1 fruit fly cellular context compared by ENCODE assay signal in the genomic region with DNA sequence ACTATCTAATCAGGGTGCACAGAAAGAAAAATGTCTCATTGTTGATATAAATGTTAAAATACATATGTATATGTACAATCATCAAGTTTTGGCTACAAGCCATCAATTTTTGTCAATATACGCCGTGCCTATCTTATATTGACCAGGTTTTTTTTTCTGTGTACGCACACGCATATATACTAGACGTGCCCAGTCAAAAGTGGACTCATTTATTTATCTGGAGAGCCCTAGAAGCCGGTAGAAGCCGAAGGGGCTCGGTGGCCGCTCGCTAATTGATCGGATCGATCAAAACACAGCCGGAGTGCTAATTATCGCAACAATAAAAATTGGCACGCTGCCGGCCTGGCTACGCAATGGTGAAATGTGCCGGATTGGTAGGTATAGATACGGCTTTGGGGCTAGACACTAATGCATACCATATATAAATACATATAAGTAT.
A peak's percentile ranks its signal among the peaks of the same experiment; 100 is the strongest.
TF ChIP-seq lines count a peak whose summit lies in the region.

No protein-coding gene starts in this region.

TF ChIP-seq in whole organism, embryonic, 481 proteins besides CTCF, POLR2A, EP300 and RAD21 (continued from another document and continues in another):
- TF ChIP-seq H15 (GFP tag; IDR thresholded peaks at IDR 0.05; lab: Robert Waterston, UW), result 0 out of 3 replicates have a peak, but pooled peaks have one; percentile 44
- no peak for TF ChIP-seq CG17186 (GFP tag; optimal IDR thresholded peaks at IDR 0.05; lab: Kevin White, UChicago)
- TF ChIP-seq lmd (GFP tag; IDR thresholded peaks at IDR 0.05; lab: Robert Waterston, UW), result peak; percentile 71; the same call in 1 of the 2 replicates
- TF ChIP-seq twi (tag; optimal IDR thresholded peaks at IDR 0.05; lab: Kevin White, UChicago), result no peak
- peak; percentile 67 for TF ChIP-seq CG12071 (GFP tag; optimal IDR thresholded peaks at IDR 0.05; lab: Kevin White, UChicago)
- TF ChIP-seq bbx (GFP tag; IDR thresholded peaks at IDR 0.05; lab: Robert Waterston, UW; ENCODE audit: partially characterized antibody), result no peak
- TF ChIP-seq CG4282 (GFP tag; optimal IDR thresholded peaks at IDR 0.05; lab: Kevin White, UChicago), result no peak
- TF ChIP-seq sob (GFP tag; IDR thresholded peaks at IDR 0.05; lab: Robert Waterston, UW), result peak; percentile 87
- TF ChIP-seq Trl (optimal IDR thresholded peaks at IDR 0.05; lab: Kevin White, UChicago), result no peak
- TF ChIP-seq Trl (GFP tag; optimal IDR thresholded peaks at IDR 0.05; lab: Kevin White, UChicago), result peak; percentile 46
- peak; percentile 42 for TF ChIP-seq CG9609 (GFP tag; optimal IDR thresholded peaks at IDR 0.05; lab: Kevin White, UChicago)
- peak; percentile 69 for TF ChIP-seq mam (GFP tag; optimal IDR thresholded peaks at IDR 0.05; lab: Kevin White, UChicago)
- TF ChIP-seq Hr3 (GFP tag; optimal IDR thresholded peaks at IDR 0.05; lab: Kevin White, UChicago), result peak; percentile 41
- TF ChIP-seq lilli (GFP tag; optimal IDR thresholded peaks at IDR 0.05; lab: Kevin White, UChicago), result peak; percentile 85
- TF ChIP-seq ash1 (GFP tag; optimal IDR thresholded peaks at IDR 0.05; lab: Kevin White, UChicago), result peak; percentile 42
- no peak for TF ChIP-seq pita (GFP tag; optimal IDR thresholded peaks at IDR 0.05; lab: Kevin White, UChicago)
- TF ChIP-seq NC2α (GFP tag; optimal IDR thresholded peaks at IDR 0.05; lab: Kevin White, UChicago), result no peak
- peak; percentile 55; the same call in 1 of the 2 replicates for TF ChIP-seq CG17612 (GFP tag; IDR thresholded peaks at IDR 0.05; lab: Robert Waterston, UW)
- TF ChIP-seq croc (GFP tag; conservative IDR thresholded peaks at IDR 0.05; lab: Robert Waterston, UW), result no peak; the same call in 2 of the 3 replicates
- TF ChIP-seq Blimp-1 (GFP tag; optimal IDR thresholded peaks at IDR 0.05; lab: Kevin White, UChicago), result peak; percentile 48
- TF ChIP-seq Lhr (GFP tag; optimal IDR thresholded peaks at IDR 0.05; lab: Kevin White, UChicago), result no peak
- peak; percentile 57 for TF ChIP-seq CG8924 (tag; optimal IDR thresholded peaks at IDR 0.05; lab: Kevin White, UChicago)
- TF ChIP-seq unc-4 (GFP tag; IDR thresholded peaks at IDR 0.05; lab: Robert Waterston, UW; ENCODE audit: partially characterized antibody), result no peak
- no peak for TF ChIP-seq hth (optimal IDR thresholded peaks at IDR 0.05; lab: Kevin White, UChicago)
- TF ChIP-seq wdn (GFP tag; IDR thresholded peaks at IDR 0.05; lab: Robert Waterston, UW), result peak; percentile 69
- TF ChIP-seq Scr (GFP tag; IDR thresholded peaks at IDR 0.05; lab: Robert Waterston, UW; ENCODE audit: partially characterized antibody), result no peak
- TF ChIP-seq CG32532 (GFP tag; IDR thresholded peaks at IDR 0.05; lab: Robert Waterston, UW), result peak; percentile 89
- TF ChIP-seq fru (optimal IDR thresholded peaks at IDR 0.05; lab: Kevin White, UChicago), result no peak
- TF ChIP-seq Mrtf (GFP tag; IDR thresholded peaks at IDR 0.05; lab: Robert Waterston, UW), result peak; percentile 61; the same call in 1 of the 3 replicates
- TF ChIP-seq CG18011 (GFP tag; optimal IDR thresholded peaks at IDR 0.05; lab: Kevin White, UChicago), result peak; percentile 48
- TF ChIP-seq onecut (GFP tag; IDR thresholded peaks at IDR 0.05; lab: Robert Waterston, UW), result peak; percentile 55; the same call in 1 of the 2 replicates
- no peak for TF ChIP-seq Dfd (GFP tag; optimal IDR thresholded peaks at IDR 0.05; lab: Kevin White, UChicago)
- no peak for TF ChIP-seq Stat92E (GFP tag; optimal IDR thresholded peaks at IDR 0.05; lab: Kevin White, UChicago)
- TF ChIP-seq mirr (GFP tag; optimal IDR thresholded peaks at IDR 0.05; lab: Kevin White, UChicago), result peak; percentile 77
- peak; percentile 68; the same call in 2 of the 3 replicates for TF ChIP-seq CG11695 (GFP tag; IDR thresholded peaks at IDR 0.05; lab: Robert Waterston, UW)
- peak; percentile 75 for TF ChIP-seq Oli (tag; optimal IDR thresholded peaks at IDR 0.05; lab: Kevin White, UChicago)
- peak; percentile 69 for TF ChIP-seq B-H1 (GFP tag; IDR thresholded peaks at IDR 0.05; lab: Robert Waterston, UW)
- TF ChIP-seq CG12236 (GFP tag; optimal IDR thresholded peaks at IDR 0.05; lab: Kevin White, UChicago), result no peak
- no peak for TF ChIP-seq HLH4C (GFP tag; IDR thresholded peaks at IDR 0.05; lab: Robert Waterston, UW; ENCODE audit: partially characterized antibody)
- no peak for TF ChIP-seq CG1647 (GFP tag; optimal IDR thresholded peaks at IDR 0.05; lab: Kevin White, UChicago)
- TF ChIP-seq YL-1 (GFP tag; optimal IDR thresholded peaks at IDR 0.05; lab: Kevin White, UChicago), result no peak
- TF ChIP-seq gcm2 (GFP tag; optimal IDR thresholded peaks at IDR 0.05; lab: Kevin White, UChicago), result peak; percentile 45
- TF ChIP-seq nau (GFP tag; optimal IDR thresholded peaks at IDR 0.05; lab: Kevin White, UChicago), result no peak
- TF ChIP-seq CG2889 (GFP tag; IDR thresholded peaks at IDR 0.05; lab: Robert Waterston, UW), result peak; percentile 59; the same call in 1 of the 3 replicates
- TF ChIP-seq CG10462 (GFP tag; optimal IDR thresholded peaks at IDR 0.05; lab: Kevin White, UChicago), result no peak
- peak; percentile 67; the same call in 2 of the 3 replicates for TF ChIP-seq CG6175 (GFP tag; IDR thresholded peaks at IDR 0.05; lab: Robert Waterston, UW)
- TF ChIP-seq CG8359 (GFP tag; optimal IDR thresholded peaks at IDR 0.05; lab: Kevin White, UChicago; ENCODE audit: borderline replicate concordance), result no peak
- peak; percentile 78 for TF ChIP-seq CG3281 (GFP tag; optimal IDR thresholded peaks at IDR 0.05; lab: Kevin White, UChicago)
- peak; percentile 9 for TF ChIP-seq slou (GFP tag; optimal IDR thresholded peaks at IDR 0.05; lab: Kevin White, UChicago)
- TF ChIP-seq MESR4 (GFP tag; optimal IDR thresholded peaks at IDR 0.05; lab: Kevin White, UChicago), result no peak
- TF ChIP-seq wek (GFP tag; optimal IDR thresholded peaks at IDR 0.05; lab: Kevin White, UChicago), result no peak
- TF ChIP-seq Hr51 (GFP tag; optimal IDR thresholded peaks at IDR 0.05; lab: Kevin White, UChicago), result peak; percentile 46 to 72
- TF ChIP-seq CG18599 (GFP tag; optimal IDR thresholded peaks at IDR 0.05; lab: Kevin White, UChicago), result peak; percentile 91
- TF ChIP-seq dimm (GFP tag; IDR thresholded peaks at IDR 0.05; lab: Robert Waterston, UW), result peak; percentile 14; the same call in 1 of the 2 replicates
- no peak for TF ChIP-seq wor (GFP tag; IDR thresholded peaks at IDR 0.05; lab: Robert Waterston, UW)
- TF ChIP-seq HLH54F (GFP tag; optimal IDR thresholded peaks at IDR 0.05; lab: Kevin White, UChicago), result peak; percentile 62
- TF ChIP-seq Xrp1 (GFP tag; IDR thresholded peaks at IDR 0.05; lab: Robert Waterston, UW), result peak; percentile 68
- TF ChIP-seq pan (optimal IDR thresholded peaks at IDR 0.05; lab: Kevin White, UChicago), result no peak
- peak in 1 of 2 experiments; percentile 84 for TF ChIP-seq pan (GFP tag; optimal IDR thresholded peaks at IDR 0.05 in 1 of 2, IDR thresholded peaks at IDR 0.05 in 1 of 2)
- TF ChIP-seq ken (GFP tag; IDR thresholded peaks at IDR 0.05; lab: Robert Waterston, UW), result peak; percentile 46; the same call in 1 of the 3 replicates
- peak; percentile 48 for TF ChIP-seq CG13775 (GFP tag; optimal IDR thresholded peaks at IDR 0.05; lab: Kevin White, UChicago)
- peak; percentile 30 for TF ChIP-seq CG1529 (GFP tag; optimal IDR thresholded peaks at IDR 0.05; lab: Kevin White, UChicago)
- peak; percentile 32 for TF ChIP-seq CG12299 (tag; optimal IDR thresholded peaks at IDR 0.05; lab: Kevin White, UChicago)
- peak; percentile 48 for TF ChIP-seq BtbVII (GFP tag; optimal IDR thresholded peaks at IDR 0.05; lab: Kevin White, UChicago)
- peak; percentile 53; the same call in 1 of the 2 replicates for TF ChIP-seq ara (GFP tag; IDR thresholded peaks at IDR 0.05; lab: Robert Waterston, UW)
- no peak for TF ChIP-seq peb (GFP tag; IDR thresholded peaks at IDR 0.05; lab: Robert Waterston, UW)
- peak; percentile 33; the same call in 1 of the 2 replicates for TF ChIP-seq klu (GFP tag; IDR thresholded peaks at IDR 0.05; lab: Robert Waterston, UW)
- peak; percentile 72 for TF ChIP-seq E2f1 (GFP tag; IDR thresholded peaks at IDR 0.05; lab: Robert Waterston, UW)
- peak; percentile 99 for TF ChIP-seq exex (tag; optimal IDR thresholded peaks at IDR 0.05; lab: Kevin White, UChicago)
- peak; percentile 79 for TF ChIP-seq lbe (GFP tag; optimal IDR thresholded peaks at IDR 0.05; lab: Kevin White, UChicago)
- TF ChIP-seq Oaz (GFP tag; IDR thresholded peaks at IDR 0.05; lab: Robert Waterston, UW), result peak; percentile 58
- peak; percentile 15 for TF ChIP-seq CG7928 (GFP tag; optimal IDR thresholded peaks at IDR 0.05; lab: Kevin White, UChicago)
- peak; percentile 78 for TF ChIP-seq ranshi (GFP tag; IDR thresholded peaks at IDR 0.05; lab: Robert Waterston, UW)
- TF ChIP-seq Atf3 (GFP tag; optimal IDR thresholded peaks at IDR 0.05; lab: Kevin White, UChicago), result no peak
- peak; percentile 66 for TF ChIP-seq D19B (GFP tag; optimal IDR thresholded peaks at IDR 0.05; lab: Kevin White, UChicago)
- TF ChIP-seq CG12104 (GFP tag; optimal IDR thresholded peaks at IDR 0.05; lab: Kevin White, UChicago), result no peak
- no peak for TF ChIP-seq tup (GFP tag; optimal IDR thresholded peaks at IDR 0.05; lab: Kevin White, UChicago)
- no peak for TF ChIP-seq oc (tag; optimal IDR thresholded peaks at IDR 0.05; lab: Kevin White, UChicago)
- TF ChIP-seq CG6683 (GFP tag; optimal IDR thresholded peaks at IDR 0.05; lab: Kevin White, UChicago), result peak; percentile 63
- TF ChIP-seq Side (GFP tag; optimal IDR thresholded peaks at IDR 0.05; lab: Kevin White, UChicago), result peak; percentile 39
- no peak for TF ChIP-seq hb (GFP tag; IDR thresholded peaks at IDR 0.05; lab: Robert Waterston, UW; ENCODE audit: partially characterized antibody)
- TF ChIP-seq bab2 (GFP tag; optimal IDR thresholded peaks at IDR 0.05; lab: Kevin White, UChicago), result peak; percentile 56
- no peak for TF ChIP-seq CG8089 (GFP tag; optimal IDR thresholded peaks at IDR 0.05; lab: Kevin White, UChicago)
- TF ChIP-seq h (optimal IDR thresholded peaks at IDR 0.05; lab: Kevin White, UChicago), result no peak
- TF ChIP-seq pros (GFP tag; optimal IDR thresholded peaks at IDR 0.05; lab: Kevin White, UChicago), result no peak
- no peak for TF ChIP-seq Bdp1 (GFP tag; optimal IDR thresholded peaks at IDR 0.05; lab: Kevin White, UChicago)
- no peak for TF ChIP-seq Dip2 (GFP tag; IDR thresholded peaks at IDR 0.05; lab: Robert Waterston, UW)
- TF ChIP-seq Atf6 (GFP tag; IDR thresholded peaks at IDR 0.05; lab: Robert Waterston, UW), result peak; percentile 89
- TF ChIP-seq CG15514 (GFP tag; optimal IDR thresholded peaks at IDR 0.05; lab: Kevin White, UChicago), result peak; percentile 79
- TF ChIP-seq CG17912 (GFP tag; optimal IDR thresholded peaks at IDR 0.05; lab: Kevin White, UChicago), result no peak
- no peak for TF ChIP-seq Tbp (GFP tag; optimal IDR thresholded peaks at IDR 0.05; lab: Kevin White, UChicago)
- TF ChIP-seq dati (GFP tag; IDR thresholded peaks at IDR 0.05; lab: Robert Waterston, UW), result peak; percentile 31; the same call in 1 of the 2 replicates
- TF ChIP-seq HmgZ (tag; optimal IDR thresholded peaks at IDR 0.05; lab: Kevin White, UChicago), result peak; percentile 88
- TF ChIP-seq NFAT (GFP tag; IDR thresholded peaks at IDR 0.05; lab: Robert Waterston, UW), result peak; percentile 72
- peak; percentile 54 for TF ChIP-seq sug (tag; optimal IDR thresholded peaks at IDR 0.05; lab: Kevin White, UChicago)
- peak; percentile 60 for TF ChIP-seq CG6689 (GFP tag; IDR thresholded peaks at IDR 0.05; lab: Robert Waterston, UW)
- TF ChIP-seq danr (GFP tag; IDR thresholded peaks at IDR 0.05; lab: Robert Waterston, UW), result no peak
- TF ChIP-seq maf-S (GFP tag; optimal IDR thresholded peaks at IDR 0.05; lab: Kevin White, UChicago), result peak; percentile 44
- TF ChIP-seq caup (GFP tag; optimal IDR thresholded peaks at IDR 0.05; lab: Kevin White, UChicago; ENCODE audit: severe bottlenecking), result peak; percentile 81
- TF ChIP-seq CG1024 (GFP tag; IDR thresholded peaks at IDR 0.05; lab: Robert Waterston, UW), result 0 out of 2 replicates have a peak, but pooled peaks have one; percentile 42
- peak; percentile 66 for TF ChIP-seq CG7786 (GFP tag; optimal IDR thresholded peaks at IDR 0.05; lab: Kevin White, UChicago)
- peak; percentile 54 for TF ChIP-seq CG16863 (GFP tag; optimal IDR thresholded peaks at IDR 0.05; lab: Kevin White, UChicago)
- peak; percentile 70 for TF ChIP-seq CG17328 (GFP tag; IDR thresholded peaks at IDR 0.05; lab: Robert Waterston, UW)
- peak; percentile 29 for TF ChIP-seq cato (GFP tag; optimal IDR thresholded peaks at IDR 0.05; lab: Kevin White, UChicago; ENCODE audit: borderline replicate concordance)
- no peak for TF ChIP-seq Ravus (GFP tag; IDR thresholded peaks at IDR 0.05; lab: Robert Waterston, UW)
- TF ChIP-seq CG10209 (GFP tag; optimal IDR thresholded peaks at IDR 0.05; lab: Kevin White, UChicago), result peak; percentile 70
- TF ChIP-seq CG8290 (GFP tag; optimal IDR thresholded peaks at IDR 0.05; lab: Kevin White, UChicago), result no peak
- TF ChIP-seq CG8290 (tag; optimal IDR thresholded peaks at IDR 0.05; lab: Kevin White, UChicago), result peak in 1 of 2 experiments; percentile 82
- peak; percentile 85 for TF ChIP-seq Meics (GFP tag; optimal IDR thresholded peaks at IDR 0.05; lab: Kevin White, UChicago)
- TF ChIP-seq CG1602 (GFP tag; optimal IDR thresholded peaks at IDR 0.05; lab: Kevin White, UChicago), result peak; percentile 59
- TF ChIP-seq CG9437 (GFP tag; optimal IDR thresholded peaks at IDR 0.05; lab: Kevin White, UChicago), result no peak
- no peak for TF ChIP-seq knrl (GFP tag; IDR thresholded peaks at IDR 0.05; lab: Robert Waterston, UW; ENCODE audit: partially characterized antibody)
- peak; percentile 87 for TF ChIP-seq gro (GFP tag; optimal IDR thresholded peaks at IDR 0.05; lab: Kevin White, UChicago)
- TF ChIP-seq phol (tag; optimal IDR thresholded peaks at IDR 0.05; lab: Kevin White, UChicago), result peak; percentile 52
- TF ChIP-seq cwo (GFP tag; optimal IDR thresholded peaks at IDR 0.05; lab: Kevin White, UChicago), result peak; percentile 84
- TF ChIP-seq CG14667 (GFP tag; IDR thresholded peaks at IDR 0.05; lab: Robert Waterston, UW), result peak; percentile 60
- TF ChIP-seq CG14014 (GFP tag; IDR thresholded peaks at IDR 0.05; lab: Robert Waterston, UW), result peak; percentile 80
- TF ChIP-seq ftz-f1 (GFP tag; optimal IDR thresholded peaks at IDR 0.05; lab: Kevin White, UChicago), result no peak
- TF ChIP-seq C15 (GFP tag; IDR thresholded peaks at IDR 0.05; lab: Robert Waterston, UW), result peak; percentile 47; the same call in 1 of the 3 replicates
- peak; percentile 69 for TF ChIP-seq CG12391 (tag; optimal IDR thresholded peaks at IDR 0.05; lab: Kevin White, UChicago)
- no peak for TF ChIP-seq z (GFP tag; IDR thresholded peaks at IDR 0.05; lab: Robert Waterston, UW)
- TF ChIP-seq Optix (GFP tag; IDR thresholded peaks at IDR 0.05; lab: Robert Waterston, UW), result 0 out of 3 replicates have a peak, but pooled peaks have one; percentile 16
- TF ChIP-seq CG2202 (tag; optimal IDR thresholded peaks at IDR 0.05; lab: Kevin White, UChicago), result no peak
- peak; percentile 73 for TF ChIP-seq Aef1 (GFP tag; IDR thresholded peaks at IDR 0.05; lab: Robert Waterston, UW)
